Worm (Caenorhabditis elegans) whole organism, L2 larva: ENCODE results near the gene T09F5.10.

Experiments used
- mdl-1 ChIP-seq, 2 experiments: fragments of 150-350 bp in 1 of 2; sonication (generic microtip) in 1 of 2; optimal IDR thresholded peaks; 2 replicates each; lab custom pipeline; 2017; ENCODE audit warnings: missing biosample characterization in 2 of 2, missing genetic modification characterization in 2 of 2
- nhr-6 ChIP-seq: fragments of 150-350 bp; optimal IDR thresholded peaks from 2 replicates; lab custom pipeline; 2014; ENCODE audit warnings: missing biosample characterization, missing genetic modification characterization
- skn-1 ChIP-seq: sonication (generic microtip); optimal IDR thresholded peaks from 2 replicates; lab custom pipeline; 2017; ENCODE audit warnings: missing biosample characterization, missing genetic modification characterization

DNA sequence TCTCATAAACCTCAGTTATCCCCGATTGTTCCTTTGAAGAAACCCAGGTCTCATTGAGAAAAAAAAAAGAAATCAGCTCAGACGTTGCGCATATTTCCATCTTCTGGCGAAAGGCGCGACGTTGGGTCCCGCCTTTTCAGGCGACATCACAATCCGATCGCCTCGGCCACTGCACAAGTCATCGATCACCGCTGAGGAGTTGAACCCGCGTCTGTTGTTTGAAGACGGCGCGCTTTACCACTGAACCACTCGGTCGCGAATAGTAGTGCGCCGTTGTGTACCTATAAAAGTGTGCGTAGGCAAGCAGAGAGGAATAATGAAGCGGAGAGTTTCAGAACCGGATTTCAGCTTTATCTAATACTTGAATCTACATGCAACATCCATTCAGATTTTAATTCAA, 11.0 kb downstream of the T09F5.10 start, which contains the start of gene Y75B12B.11:
- no peak for TF ChIP-seq mdl-1 (tag; optimal IDR thresholded peaks at IDR 0.05; lab: Kevin White, UChicago)
- no peak for TF ChIP-seq nhr-6 (tag; lab: Kevin White, UChicago)
- no peak for TF ChIP-seq skn-1 (tag; lab: Kevin White, UChicago)
